Worm (Caenorhabditis elegans): ENCODE data around the gene DH11.2.

DH11.2 gene

ce11 chrII:7983454-7983853, 29.2 kb upstream of the DH11.2 start:
- TF ChIP-seq unc-39 (tag; optimal IDR thresholded peaks at IDR 0.05) (no peak), nhr-76 (tag; optimal IDR thresholded peaks at IDR 0.05) (no peak), bed-3 (GFP tag; optimal IDR thresholded peaks at IDR 0.05) (no peak), nhr-2 (tag; optimal IDR thresholded peaks at IDR 0.05) (no peak), unc-120 (tag; optimal IDR thresholded peaks at IDR 0.05; ENCODE audit: poor library complexity, severe bottlenecking) (no peak), elt-1 (tag; optimal IDR thresholded peaks at IDR 0.05; ENCODE audit: borderline replicate concordance, insufficient read depth) (no peak), hlh-1 (tag; optimal IDR thresholded peaks at IDR 0.05) (no peak), ceh-83 (GFP tag; optimal IDR thresholded peaks at IDR 0.05) (no peak), pha-4 (tag; optimal IDR thresholded peaks at IDR 0.05) (no peak), ces-1 (GFP tag; optimal IDR thresholded peaks at IDR 0.05) (no peak), lin-32 (GFP tag; optimal IDR thresholded peaks at IDR 0.05) (no peak), elt-3 (tag; optimal IDR thresholded peaks at IDR 0.05) (no peak), ztf-11 (tag; optimal IDR thresholded peaks at IDR 0.05) (no peak), tbx-8 (GFP tag; optimal IDR thresholded peaks at IDR 0.05) (no peak), flh-1 (GFP tag; optimal IDR thresholded peaks at IDR 0.05) (no peak), unc-62 (GFP tag; optimal IDR thresholded peaks at IDR 0.05) (no peak), nhr-28 (tag; optimal IDR thresholded peaks at IDR 0.05) (no peak), lsy-2 (tag; optimal IDR thresholded peaks at IDR 0.05) (no peak), mls-2 (tag; optimal IDR thresholded peaks at IDR 0.05) (no peak), ham-2 (GFP tag; optimal IDR thresholded peaks at IDR 0.05) (no peak)

ce11 chrII:7984071-7984470, 28.5 kb upstream of the DH11.2 start:
- no peak for TF ChIP-seq lin-32 (GFP tag; optimal IDR thresholded peaks at IDR 0.05)
- TF ChIP-seq lsy-2 (tag; optimal IDR thresholded peaks at IDR 0.05), result no peak
- TF ChIP-seq nhr-28 (tag; optimal IDR thresholded peaks at IDR 0.05), result no peak
- no peak for TF ChIP-seq nhr-12 (tag; optimal IDR thresholded peaks at IDR 0.05)

ce11 chrII:7985029-7985428, 27.6 kb upstream of the DH11.2 start:
- TF ChIP-seq ces-1 (GFP tag; optimal IDR thresholded peaks at IDR 0.05), result no peak
- no peak for TF ChIP-seq lin-13 (tag; optimal IDR thresholded peaks at IDR 0.05)
- TF ChIP-seq nhr-28 (tag; optimal IDR thresholded peaks at IDR 0.05), result no peak
- no peak for TF ChIP-seq ceh-39 (tag; optimal IDR thresholded peaks at IDR 0.05)
- TF ChIP-seq hlh-1 (tag; optimal IDR thresholded peaks at IDR 0.05), result no peak
- TF ChIP-seq mab-5 (tag; optimal IDR thresholded peaks at IDR 0.05), result no peak
- TF ChIP-seq sptf-1 (tag; optimal IDR thresholded peaks at IDR 0.05), result no peak
- no peak for TF ChIP-seq nhr-2 (tag; optimal IDR thresholded peaks at IDR 0.05)

- no peak for TF ChIP-seq hlh-1 (tag; optimal IDR thresholded peaks at IDR 0.05)
- no peak for TF ChIP-seq zip-8 (tag; optimal IDR thresholded peaks at IDR 0.05)
- no peak for TF ChIP-seq lin-13 (tag; optimal IDR thresholded peaks at IDR 0.05)
- no peak for TF ChIP-seq bed-3 (GFP tag; optimal IDR thresholded peaks at IDR 0.05)
- TF ChIP-seq sem-2 (GFP tag; optimal IDR thresholded peaks at IDR 0.05), result no peak
- no peak for TF ChIP-seq unc-39 (tag; optimal IDR thresholded peaks at IDR 0.05)
- no peak for TF ChIP-seq ceh-83 (GFP tag; optimal IDR thresholded peaks at IDR 0.05)
- no peak for TF ChIP-seq blmp-1 (tag; optimal IDR thresholded peaks at IDR 0.05)
- no peak for TF ChIP-seq elt-1 (tag; optimal IDR thresholded peaks at IDR 0.05; ENCODE audit: borderline replicate concordance, insufficient read depth)
- no peak for TF ChIP-seq M03D4.4 (tag; optimal IDR thresholded peaks at IDR 0.05)
- no peak for TF ChIP-seq nhr-12 (tag; optimal IDR thresholded peaks at IDR 0.05)
- no peak for TF ChIP-seq ces-1 (GFP tag; optimal IDR thresholded peaks at IDR 0.05)
- no peak for TF ChIP-seq ceh-43 (GFP tag; optimal IDR thresholded peaks at IDR 0.05)
- no peak for TF ChIP-seq pha-4 (tag; optimal IDR thresholded peaks at IDR 0.05)
- no peak for TF ChIP-seq lsy-2 (tag; optimal IDR thresholded peaks at IDR 0.05)
Observed at ce11 chrII:7986928-7987327, 25.7 kb upstream of the DH11.2 start.

ce11 chrII:7990192-7990591, 22.4 kb upstream of the DH11.2 start:
- no peak for TF ChIP-seq bed-3 (GFP tag; optimal IDR thresholded peaks at IDR 0.05)
- TF ChIP-seq ces-1 (GFP tag; optimal IDR thresholded peaks at IDR 0.05), result peak; percentile 64

- TF ChIP-seq unc-39 (tag; optimal IDR thresholded peaks at IDR 0.05) (no peak), bed-3 (GFP tag; optimal IDR thresholded peaks at IDR 0.05) (no peak), drap-1 (GFP tag; optimal IDR thresholded peaks at IDR 0.05) (no peak), ces-1 (GFP tag; optimal IDR thresholded peaks at IDR 0.05) (peak; percentile 20)
Observed at ce11 chrII:7991279-7991678, 21.3 kb upstream of the DH11.2 start.
